Worm (Caenorhabditis elegans): ENCODE data around the gene mup-4.

DNA sequence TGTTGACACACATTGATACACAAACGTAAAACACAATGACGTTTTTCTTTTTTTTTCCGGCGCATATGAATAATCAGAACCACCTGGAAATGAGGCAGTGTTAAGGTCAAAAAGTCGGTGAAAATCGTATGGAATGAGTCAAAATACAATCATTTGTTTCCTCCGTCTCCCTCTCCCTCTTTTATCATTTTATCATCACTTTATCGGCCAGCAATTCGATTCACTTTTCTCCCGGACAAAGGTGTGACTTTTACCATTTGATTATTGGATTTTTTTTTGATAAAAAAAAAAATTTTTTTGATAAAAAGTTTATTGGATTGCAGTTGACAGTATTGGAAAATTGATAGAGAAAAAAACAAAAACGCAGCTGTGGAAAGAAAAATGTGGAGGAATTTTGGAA lies 10.0 kb downstream of the mup-4 start:
- no peak for TF ChIP-seq F49E8.2 (tag; optimal IDR thresholded peaks at IDR 0.05; ENCODE audit: borderline replicate concordance)
- no peak for TF ChIP-seq F26F4.8 (GFP tag; conservative IDR thresholded peaks at IDR 0.05)
- no peak for TF ChIP-seq Y48G9A.11 (GFP tag; IDR thresholded peaks at IDR 0.05)
- no peak for TF ChIP-seq unc-39 (tag; optimal IDR thresholded peaks at IDR 0.05)
- no peak for TF ChIP-seq lsy-2 (tag; optimal IDR thresholded peaks at IDR 0.05)
- no peak for TF ChIP-seq nhr-11 (tag; optimal IDR thresholded peaks at IDR 0.05)
- no peak for TF ChIP-seq daf-19 (GFP tag; conservative IDR thresholded peaks at IDR 0.05)

Measured in whole organism, L4 larva.